Worm (Caenorhabditis elegans) whole organism, L2 larva: ENCODE data around the gene R12C12.9.
A peak's percentile ranks its signal among the peaks of the same experiment; 100 is the strongest.

ENCODE experiments used
- C34F6.9 ChIP-seq: fragments of 150-350 bp; optimal IDR thresholded peaks from 2 replicates; lab custom pipeline; 2014; ENCODE audit warnings: missing biosample characterization, missing genetic modification characterization
- F13H6.1 ChIP-seq: sonication (generic microtip); optimal IDR thresholded peaks from 2 replicates; lab custom pipeline; 2016; ENCODE audit warnings: missing genetic modification characterization, missing compliant biosample characterization
- R02D3.7 ChIP-seq: fragments of 150-350 bp; optimal IDR thresholded peaks from 2 replicates; lab custom pipeline; 2014; ENCODE audit warnings: missing biosample characterization, missing genetic modification characterization
- Y55F3AM.14 ChIP-seq: fragments of 200-800 bp; sonication (Bioruptor generic); optimal IDR thresholded peaks from 2 replicates; lab custom pipeline; 2018; ENCODE audit warnings: mild to moderate bottlenecking, missing genetic modification characterization, missing compliant biosample characterization
- alr-1 ChIP-seq: fragments of 150-350 bp; optimal IDR thresholded peaks from 2 replicates; lab custom pipeline; 2014; ENCODE audit warnings: missing biosample characterization, missing genetic modification characterization
- aly-2 ChIP-seq: fragments of 150-350 bp; optimal IDR thresholded peaks from 2 replicates; lab custom pipeline; 2014; ENCODE audit warnings: missing biosample characterization, missing genetic modification characterization
- ama-1 ChIP-seq: fragments of 150-350 bp; optimal IDR thresholded peaks from 2 replicates; lab custom pipeline; 2018; ENCODE audit warnings: inconsistent platforms
- blmp-1 ChIP-seq: sonication (generic microtip); optimal IDR thresholded peaks from 2 replicates; lab custom pipeline; 2017; ENCODE audit warnings: missing genetic modification characterization, mild to moderate bottlenecking, missing compliant biosample characterization, antibody characterized with exemption, moderate library complexity; ENCODE audit not compliant: insufficient read depth
- ceh-16 ChIP-seq: fragments of 150-350 bp; optimal IDR thresholded peaks from 2 replicates; lab custom pipeline; 2014; ENCODE audit warnings: missing biosample characterization, missing genetic modification characterization
- ceh-82 ChIP-seq: fragments of 150-350 bp; optimal IDR thresholded peaks from 2 replicates; lab custom pipeline; 2014; ENCODE audit warnings: missing biosample characterization, missing genetic modification characterization
- crh-2 ChIP-seq: sonication (generic microtip); optimal IDR thresholded peaks from 2 replicates; lab custom pipeline; 2017; ENCODE audit warnings: missing biosample characterization, missing genetic modification characterization
- dmd-4 ChIP-seq: sonication (generic microtip); optimal IDR thresholded peaks from 2 replicates; lab custom pipeline; 2017; ENCODE audit warnings: missing biosample characterization, missing genetic modification characterization
- egl-27 ChIP-seq: sonication (generic microtip); optimal IDR thresholded peaks from 3 replicates; lab custom pipeline; 2017; ENCODE audit warnings: missing biosample characterization, missing genetic modification reagents, missing genetic modification characterization
- fos-1 ChIP-seq: fragments of 150-350 bp; optimal IDR thresholded peaks from 2 replicates; lab custom pipeline; 2014; ENCODE audit warnings: missing biosample characterization, missing genetic modification characterization
- gmeb-1 ChIP-seq: fragments of 150-350 bp; optimal IDR thresholded peaks from 2 replicates; lab custom pipeline; 2014; ENCODE audit warnings: missing biosample characterization, missing genetic modification characterization
- lin-11 ChIP-seq: fragments of 150-350 bp; sonication (generic microtip); optimal IDR thresholded peaks from 2 replicates; lab custom pipeline; 2014; ENCODE audit warnings: missing biosample characterization, missing genetic modification characterization, inconsistent platforms, mixed read lengths
- lin-13 ChIP-seq: fragments of 150-350 bp; optimal IDR thresholded peaks from 2 replicates; lab custom pipeline; 2014; ENCODE audit warnings: missing biosample characterization, missing genetic modification reagents, missing genetic modification characterization
- lin-39 ChIP-seq: fragments of 150-350 bp; optimal IDR thresholded peaks from 2 replicates; lab custom pipeline; 2014; ENCODE audit warnings: missing biosample characterization, missing genetic modification reagents, missing genetic modification characterization
- lsy-2 ChIP-seq, 2 experiments: fragments of 150-350 bp in 1 of 2; sonication (generic microtip) in 1 of 2; optimal IDR thresholded peaks; 2 replicates each; lab custom pipeline; 2014 to 2017; ENCODE audit warnings: missing biosample characterization in 2 of 2, missing genetic modification characterization in 2 of 2
- mab-5 ChIP-seq: fragments of 150-350 bp; optimal IDR thresholded peaks from 2 replicates; lab custom pipeline; 2014; ENCODE audit warnings: missing biosample characterization, missing genetic modification characterization
- mbf-1 ChIP-seq: sonication (generic microtip); optimal IDR thresholded peaks from 2 replicates; lab custom pipeline; 2017; ENCODE audit warnings: missing biosample characterization, missing genetic modification characterization
- mdl-1 ChIP-seq, 2 experiments: fragments of 150-350 bp in 1 of 2; sonication (generic microtip) in 1 of 2; optimal IDR thresholded peaks; 2 replicates each; lab custom pipeline; 2017; ENCODE audit warnings: missing biosample characterization in 2 of 2, missing genetic modification characterization in 2 of 2
- nhr-10 ChIP-seq: sonication (generic microtip); optimal IDR thresholded peaks from 2 replicates; lab custom pipeline; 2017; ENCODE audit warnings: missing biosample characterization, missing genetic modification characterization
- nhr-11 ChIP-seq: fragments of 150-350 bp; optimal IDR thresholded peaks from 2 replicates; lab custom pipeline; 2014; ENCODE audit warnings: missing biosample characterization, missing genetic modification characterization
- nhr-12 ChIP-seq: fragments of 150-350 bp; optimal IDR thresholded peaks from 2 replicates; lab custom pipeline; 2014; ENCODE audit warnings: missing biosample characterization, missing genetic modification characterization
- nhr-129 ChIP-seq: fragments of 150-350 bp; optimal IDR thresholded peaks from 2 replicates; lab custom pipeline; 2014; ENCODE audit warnings: missing biosample characterization, missing genetic modification characterization
- nhr-21 ChIP-seq: fragments of 150-350 bp; optimal IDR thresholded peaks from 2 replicates; lab custom pipeline; 2014; ENCODE audit warnings: missing biosample characterization, missing genetic modification characterization
- nhr-23 ChIP-seq: fragments of 150-350 bp; optimal IDR thresholded peaks from 2 replicates; lab custom pipeline; 2014; ENCODE audit warnings: missing biosample characterization, missing genetic modification reagents, missing genetic modification characterization
- nhr-237 ChIP-seq: fragments of 150-350 bp; optimal IDR thresholded peaks from 2 replicates; lab custom pipeline; 2014; ENCODE audit warnings: missing biosample characterization, missing genetic modification characterization
- nhr-25 ChIP-seq: fragments of 150-350 bp; sonication (generic microtip); optimal IDR thresholded peaks from 3 replicates; lab custom pipeline; 2014; ENCODE audit warnings: missing biosample characterization, missing genetic modification characterization
- nhr-6 ChIP-seq: fragments of 150-350 bp; optimal IDR thresholded peaks from 2 replicates; lab custom pipeline; 2014; ENCODE audit warnings: missing biosample characterization, missing genetic modification characterization
- peb-1 ChIP-seq: fragments of 150-350 bp; optimal IDR thresholded peaks from 2 replicates; lab custom pipeline; 2014; ENCODE audit warnings: missing biosample characterization, missing genetic modification characterization
- sem-4 ChIP-seq: fragments of 150-350 bp; optimal IDR thresholded peaks from 2 replicates; lab custom pipeline; 2014; ENCODE audit warnings: missing biosample characterization, missing genetic modification reagents, missing genetic modification characterization
- skn-1 ChIP-seq: sonication (generic microtip); optimal IDR thresholded peaks from 2 replicates; lab custom pipeline; 2017; ENCODE audit warnings: missing biosample characterization, missing genetic modification characterization
- sma-3 ChIP-seq: sonication (generic microtip); optimal IDR thresholded peaks from 2 replicates; lab custom pipeline; 2016; ENCODE audit warnings: missing genetic modification reagents, missing genetic modification characterization, missing compliant biosample characterization
- sma-9 ChIP-seq, 2 experiments: fragments of 150-350 bp in 1 of 2; sonication (generic microtip) in 1 of 2; optimal IDR thresholded peaks; 2 replicates each; lab custom pipeline; 2014 to 2016; ENCODE audit warnings: missing genetic modification characterization in 2 of 2, mild to moderate bottlenecking in 1 of 2, missing biosample characterization in 1 of 2, missing compliant biosample characterization in 1 of 2, missing genetic modification reagents in 1 of 2, moderate library complexity in 1 of 2
- snpc-4 ChIP-seq: fragments of 150-350 bp; optimal IDR thresholded peaks from 2 replicates; lab custom pipeline; 2014; ENCODE audit warnings: missing biosample characterization, missing genetic modification characterization
- unc-39 ChIP-seq: fragments of 150-350 bp; optimal IDR thresholded peaks from 2 replicates; lab custom pipeline; 2014; ENCODE audit warnings: missing biosample characterization, missing genetic modification characterization
- unc-55 ChIP-seq: fragments of 150-350 bp; sonication (generic microtip); optimal IDR thresholded peaks from 3 replicates; lab custom pipeline; 2014; ENCODE audit warnings: missing biosample characterization, missing genetic modification reagents, missing genetic modification characterization
- unc-62 ChIP-seq: fragments of 150-350 bp; optimal IDR thresholded peaks from 2 replicates; lab custom pipeline; 2014; ENCODE audit warnings: missing biosample characterization, missing genetic modification reagents, missing genetic modification characterization
- zag-1 ChIP-seq: fragments of 150-350 bp; optimal IDR thresholded peaks from 2 replicates; lab custom pipeline; 2014; ENCODE audit warnings: missing biosample characterization, missing genetic modification characterization
- ztf-4 ChIP-seq: fragments of 150-350 bp; optimal IDR thresholded peaks from 2 replicates; lab custom pipeline; 2014; ENCODE audit warnings: missing biosample characterization, missing genetic modification characterization

R12C12.9 gene

DNA sequence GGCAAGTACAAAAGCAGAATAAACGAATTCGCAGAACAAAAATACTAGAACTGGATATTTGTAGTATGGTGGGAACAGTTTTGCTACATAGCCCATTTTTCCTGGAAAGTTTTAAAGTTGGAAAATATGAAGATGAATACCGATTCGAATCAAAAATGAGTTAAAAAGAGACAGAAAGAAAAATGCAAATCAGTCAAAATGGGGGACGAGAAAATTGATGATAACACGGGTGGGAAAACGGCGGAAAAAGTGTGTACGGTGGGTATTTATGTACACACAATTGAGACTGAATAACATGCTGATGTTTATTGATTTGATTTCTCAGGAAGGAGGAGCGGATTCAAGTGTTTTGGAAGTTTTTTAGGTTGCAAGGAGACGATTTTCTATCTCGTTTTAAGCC, at the start of gene R12C12.9:
R12C12.9 (minus strand) TSS at position 101 of the 400 bp plus-strand sequence.
- TF ChIP-seq dmd-4 (tag; lab: Kevin White, UChicago) (no peak), F13H6.1 (no peak), ceh-82 (no peak), blmp-1 (no peak), mbf-1 (tag; lab: Kevin White, UChicago) (no peak), nhr-21 (no peak), unc-62 (GFP tag; lab: Kevin White, UChicago) (no peak), nhr-11 (tag; lab: Kevin White, UChicago) (no peak), nhr-10 (tag; lab: Kevin White, UChicago) (no peak), fos-1 (no peak), lin-13 (GFP tag; lab: Kevin White, UChicago) (no peak), lin-39 (tag; lab: Kevin White, UChicago) (no peak)

DNA sequence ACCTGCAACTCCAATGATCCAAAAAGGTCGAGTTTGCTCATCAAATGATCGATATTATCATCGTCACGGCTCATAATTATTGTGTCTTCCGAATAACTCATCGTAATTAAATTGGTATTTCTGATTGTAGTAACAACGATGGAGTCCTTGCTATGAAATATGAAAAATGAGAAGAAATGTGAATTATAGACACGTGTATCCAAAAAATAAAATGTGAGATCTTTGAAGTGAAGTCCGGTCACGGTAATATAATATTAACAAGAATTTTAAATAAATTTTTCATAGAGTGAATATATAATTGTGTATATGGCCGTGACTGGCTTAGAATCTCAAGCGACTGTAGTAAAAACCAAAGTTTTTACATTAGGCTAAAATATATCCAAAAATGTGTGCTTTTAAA, 42.3 kb upstream of the R12C12.9 start, which contains the start of gene H12I13.1:
H12I13.1 (minus strand) TSS at position 101 of the 400 bp plus-strand sequence.
- no peak for TF ChIP-seq nhr-25 (tag; lab: Kevin White, UChicago)
- no peak for TF ChIP-seq skn-1 (tag; lab: Kevin White, UChicago)
- no peak for TF ChIP-seq nhr-129 (tag; lab: Kevin White, UChicago)
- no peak for TF ChIP-seq nhr-6 (tag; lab: Kevin White, UChicago)
- TF ChIP-seq unc-39 (tag; lab: Kevin White, UChicago), result no peak
- TF ChIP-seq nhr-21, result no peak
- TF ChIP-seq unc-55 (GFP tag; lab: Kevin White, UChicago), result no peak
- TF ChIP-seq nhr-23 (tag; lab: Kevin White, UChicago), result no peak
- no peak for TF ChIP-seq aly-2 (tag; lab: Kevin White, UChicago)
- no peak for TF ChIP-seq nhr-237 (tag; lab: Kevin White, UChicago)
- TF ChIP-seq Y55F3AM.14 (GFP tag; lab: Kevin White, UChicago), result no peak
- no peak for TF ChIP-seq lin-11 (tag; lab: Kevin White, UChicago)
- TF ChIP-seq nhr-12, result no peak
- no peak for TF ChIP-seq R02D3.7 (tag; lab: Kevin White, UChicago)
- TF ChIP-seq nhr-11 (tag; lab: Kevin White, UChicago), result no peak
- no peak for TF ChIP-seq snpc-4 (tag; lab: Kevin White, UChicago)
- no peak for TF ChIP-seq alr-1 (tag; lab: Kevin White, UChicago)
- TF ChIP-seq zag-1 (tag; lab: Kevin White, UChicago), result no peak
- no peak for TF ChIP-seq ama-1 (lab: Kevin White, UChicago)
- TF ChIP-seq C34F6.9 (tag; lab: Kevin White, UChicago), result no peak
- TF ChIP-seq, all 48 proteins: peak for 0

DNA sequence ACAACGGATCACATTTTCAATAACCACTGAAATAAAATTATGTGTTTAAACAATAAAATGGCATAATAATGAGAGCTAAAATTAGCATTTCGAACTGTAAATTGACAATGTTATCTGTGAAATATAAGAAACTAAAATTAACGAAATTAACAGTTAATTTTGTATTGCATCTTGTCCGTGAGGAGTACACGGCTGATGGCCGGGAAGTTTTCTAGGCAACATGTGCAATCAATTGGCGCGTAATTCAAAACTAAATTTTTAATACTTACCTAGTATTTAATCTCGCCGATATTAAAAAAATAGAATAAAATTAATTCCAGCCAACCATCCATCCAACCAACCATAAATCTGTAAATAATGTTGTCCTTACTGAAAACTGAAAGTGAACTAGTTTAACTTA, 36.7 kb upstream of the R12C12.9 start:
- TF ChIP-seq crh-2 (peak; percentile 77), unc-39 (tag; lab: Kevin White, UChicago) (no peak), dmd-4 (tag; lab: Kevin White, UChicago) (peak; percentile 6), aly-2 (tag; lab: Kevin White, UChicago) (no peak), nhr-11 (tag; lab: Kevin White, UChicago) (no peak), Y55F3AM.14 (GFP tag; lab: Kevin White, UChicago) (no peak), lin-11 (tag; lab: Kevin White, UChicago) (no peak), nhr-237 (tag; lab: Kevin White, UChicago) (no peak), lin-13 (GFP tag; lab: Kevin White, UChicago) (peak; percentile 71), nhr-21 (peak; percentile 79), gmeb-1 (tag; lab: Kevin White, UChicago) (peak; percentile 98), blmp-1 (peak; percentile 50), sma-3 (GFP tag; lab: Kevin White, UChicago) (peak; percentile 90), nhr-25 (tag; lab: Kevin White, UChicago) (no peak), F13H6.1 (peak; percentile 83), snpc-4 (tag; lab: Kevin White, UChicago) (peak; percentile 72), ceh-16 (tag; lab: Kevin White, UChicago) (peak; percentile 45), mdl-1 (tag; optimal IDR thresholded peaks at IDR 0.05; lab: Kevin White, UChicago) (no peak), ztf-4 (tag; lab: Kevin White, UChicago) (peak; percentile 43), zag-1 (tag; lab: Kevin White, UChicago) (peak; percentile 4), nhr-129 (tag; lab: Kevin White, UChicago) (peak; percentile 56), nhr-6 (tag; lab: Kevin White, UChicago) (peak; percentile 72), peb-1 (no peak), nhr-10 (tag; lab: Kevin White, UChicago) (no peak), mab-5 (tag; lab: Kevin White, UChicago) (peak; percentile 43), ama-1 (lab: Kevin White, UChicago) (no peak), sem-4 (tag; lab: Kevin White, UChicago) (peak; percentile 59), unc-55 (GFP tag; lab: Kevin White, UChicago) (peak; percentile 75), sma-9 (GFP tag; optimal IDR thresholded peaks at IDR 0.05; lab: Kevin White, UChicago) (peak; percentile 95), sma-9 (tag; optimal IDR thresholded peaks at IDR 0.05; lab: Kevin White, UChicago) (no peak), C34F6.9 (tag; lab: Kevin White, UChicago) (peak; percentile 70), fos-1 (peak; percentile 5), lsy-2 (tag; optimal IDR thresholded peaks at IDR 0.05; lab: Kevin White, UChicago) (peak; percentile 77 to 91), egl-27 (tag; lab: Kevin White, UChicago) (peak; percentile 36)
- TF ChIP-seq, all 48 proteins: peak for 22
